Fruit fly (Drosophila melanogaster): ENCODE measurements around the gene CG6023.
A peak's percentile ranks its signal among the peaks of the same experiment; 100 is the strongest.

dm6 chrX:18357756-18358182, 36.8 kb upstream of the CG6023 start:
- TF ChIP-seq CG8478 (optimal IDR thresholded peaks at IDR 0.05) = no peak
- peak in 1 of 2 experiments; percentile 39 for TF ChIP-seq CTCF (optimal IDR thresholded peaks at IDR 0.05)
